Worm (Caenorhabditis elegans): ENCODE results near the gene str-125.

str-125 gene

ce11 chrV:17089342-17089741 lies 13.5 kb upstream of the str-125 start, which contains the start of gene T05E12.6:
T05E12.6 (minus strand) TSS chrV:17089442.
- TF ChIP-seq nfya-1 (tag; optimal IDR thresholded peaks at IDR 0.05) (no peak), fax-1 (tag; optimal IDR thresholded peaks at IDR 0.05) (no peak), pqm-1 (tag; optimal IDR thresholded peaks at IDR 0.05) (no peak), tbx-7 (tag; optimal IDR thresholded peaks at IDR 0.05) (no peak), pha-4 (tag; optimal IDR thresholded peaks at IDR 0.05) (no peak), T23F11.4 (GFP tag; optimal IDR thresholded peaks at IDR 0.05) (no peak), unc-86 (tag; optimal IDR thresholded peaks at IDR 0.05) (no peak), C38D4.7 (GFP tag; optimal IDR thresholded peaks at IDR 0.05) (no peak), Y22D7AL.16 (tag; optimal IDR thresholded peaks at IDR 0.05) (no peak), K02D7.2 (tag; optimal IDR thresholded peaks at IDR 0.05) (no peak), lim-6 (tag; optimal IDR thresholded peaks at IDR 0.05) (no peak), pros-1 (tag; optimal IDR thresholded peaks at IDR 0.05) (no peak), sox-4 (tag; optimal IDR thresholded peaks at IDR 0.05) (no peak)

DNA sequence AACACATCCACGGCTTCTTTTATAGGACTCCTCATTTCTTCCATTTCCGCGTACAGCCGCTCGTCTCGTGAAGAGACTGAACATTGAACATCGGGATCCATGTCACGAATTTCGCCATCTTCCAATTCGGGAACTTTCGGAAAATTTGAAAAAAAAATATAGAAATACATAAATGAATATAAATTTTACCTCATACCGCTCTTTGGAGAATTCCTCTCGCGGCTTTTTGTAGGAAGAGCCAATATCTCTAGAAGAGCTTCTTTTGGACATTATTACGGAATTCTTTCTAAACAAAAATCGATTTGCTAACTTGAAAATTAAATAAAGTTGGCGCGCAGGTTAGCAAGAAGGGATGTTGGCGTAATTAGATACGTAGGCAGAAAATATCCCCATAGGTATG lies 6.9 kb upstream of the str-125 start, which contains the start of gene T05E12.9:
Gene T05E12.9 (minus strand): TSS at position 101 of the 400 bp plus-strand sequence.
- TF ChIP-seq eyg-1 (tag; optimal IDR thresholded peaks at IDR 0.05) = no peak
- TF ChIP-seq lim-6 (tag; optimal IDR thresholded peaks at IDR 0.05) = no peak
- no peak for TF ChIP-seq zip-5 (tag; optimal IDR thresholded peaks at IDR 0.05)
- TF ChIP-seq ceh-34 (tag; optimal IDR thresholded peaks at IDR 0.05) = no peak
- TF ChIP-seq fkh-6 (tag; optimal IDR thresholded peaks at IDR 0.05) = no peak
- TF ChIP-seq elt-4 (tag; optimal IDR thresholded peaks at IDR 0.05) = no peak
- TF ChIP-seq elt-2 (tag; optimal IDR thresholded peaks at IDR 0.05) = no peak
- TF ChIP-seq hlh-15 (tag; optimal IDR thresholded peaks at IDR 0.05) = no peak
- no peak for TF ChIP-seq pros-1 (tag; optimal IDR thresholded peaks at IDR 0.05)
- no peak for TF ChIP-seq odd-2 (tag; optimal IDR thresholded peaks at IDR 0.05)
- no peak for TF ChIP-seq ets-4 (tag; optimal IDR thresholded peaks at IDR 0.05)
- TF ChIP-seq pat-9 (tag; optimal IDR thresholded peaks at IDR 0.05) = no peak
- no peak for TF ChIP-seq syd-9 (tag; optimal IDR thresholded peaks at IDR 0.05)
- TF ChIP-seq ttx-3 (tag; optimal IDR thresholded peaks at IDR 0.05) = no peak
- no peak for TF ChIP-seq ahr-1 (tag; optimal IDR thresholded peaks at IDR 0.05)
- no peak for TF ChIP-seq lin-11 (tag; optimal IDR thresholded peaks at IDR 0.05)
- TF ChIP-seq pqm-1 (tag; optimal IDR thresholded peaks at IDR 0.05) = no peak
- no peak for TF ChIP-seq C38D4.7 (GFP tag; optimal IDR thresholded peaks at IDR 0.05)
- TF ChIP-seq ref-2 (tag; optimal IDR thresholded peaks at IDR 0.05) = no peak
- no peak for TF ChIP-seq pha-2 (tag; optimal IDR thresholded peaks at IDR 0.05)

ce11 chrV:17079795-17080194 lies 4.0 kb upstream of the str-125 start, which contains the start of gene srw-20:
srw-20 (minus strand) TSS chrV:17079895.
- TF ChIP-seq ceh-14 (tag; optimal IDR thresholded peaks at IDR 0.05) (no peak), ttx-3 (tag; optimal IDR thresholded peaks at IDR 0.05) (no peak), pat-9 (tag; optimal IDR thresholded peaks at IDR 0.05) (no peak), dmd-4 (tag; optimal IDR thresholded peaks at IDR 0.05; ENCODE audit: borderline replicate concordance) (no peak), odd-2 (tag; optimal IDR thresholded peaks at IDR 0.05) (no peak), che-1 (tag; optimal IDR thresholded peaks at IDR 0.05) (no peak), syd-9 (tag; optimal IDR thresholded peaks at IDR 0.05) (no peak), ceh-19 (GFP tag; optimal IDR thresholded peaks at IDR 0.05) (no peak), ref-2 (tag; optimal IDR thresholded peaks at IDR 0.05) (no peak), hlh-30 (tag; optimal IDR thresholded peaks at IDR 0.05; ENCODE audit: insufficient read depth) (no peak), unc-55 (GFP tag; optimal IDR thresholded peaks at IDR 0.05) (no peak), elt-2 (tag; optimal IDR thresholded peaks at IDR 0.05) (no peak), ceh-31 (tag; optimal IDR thresholded peaks at IDR 0.05) (no peak), sdc-2 (tag; optimal IDR thresholded peaks at IDR 0.05) (no peak), C08G9.2 (tag; optimal IDR thresholded peaks at IDR 0.05) (no peak), ceh-22 (tag; optimal IDR thresholded peaks at IDR 0.05) (no peak), ama-1 (optimal IDR thresholded peaks at IDR 0.05) (no peak)

All from whole organism, late embryonic.